Worm (Caenorhabditis elegans) whole organism, midembryonic: ENCODE measurements around the gene Y54G2A.16.

Source experiments
- flt-1 ChIP-seq: fragments of 200-800 bp; sonication (Bioruptor generic); IDR thresholded peaks from 2 replicates; pipeline ENCODE4 v1.3.6; 2022; ENCODE audit warnings: missing genetic modification characterization, missing compliant biosample characterization
- klf-2 ChIP-seq: fragments of 200-800 bp; sonication (Bioruptor generic); conservative IDR thresholded peaks from 2 replicates; pipeline ENCODE4 v1.3.6; 2022; ENCODE audit warnings: missing genetic modification reagents, missing genetic modification characterization, missing compliant biosample characterization
- med-1 ChIP-seq: sonication (generic microtip); optimal IDR thresholded peaks from 2 replicates; lab custom pipeline; 2017; ENCODE audit warnings: missing genetic modification characterization, mild to moderate bottlenecking, missing compliant biosample characterization, antibody characterized with exemption, missing genetic modification reagents; ENCODE audit not compliant: insufficient read depth

- no peak for TF ChIP-seq med-1 (GFP tag; lab: Kevin White, UChicago)
- TF ChIP-seq klf-2 (GFP tag; lab: Robert Waterston, UW) = no peak
- TF ChIP-seq flt-1 = no peak
These were observed 27.0 kb upstream of the Y54G2A.16 start for ce11 chrIV:2891535-2892233.
